Fruit fly (Drosophila melanogaster) whole organism, pupa: ENCODE results near the gene Nna1.

ENCODE experiments used
- CG10348 ChIP-seq: fragments of 200-800 bp; sonication (Bioruptor generic); IDR thresholded peaks from 2 replicates; pipeline ENCODE4 v1.3.6; 2022; ENCODE audit warnings: missing biosample characterization, missing genetic modification characterization
- CG12605 ChIP-seq: fragments of 200-800 bp; sonication (Bioruptor generic); IDR thresholded peaks from 2 replicates; pipeline ENCODE4 v1.3.6; 2022; ENCODE audit warnings: missing biosample characterization, missing genetic modification characterization
- CG13204 ChIP-seq: fragments of 200-800 bp; sonication (Bioruptor generic); optimal IDR thresholded peaks from 2 replicates; lab custom pipeline; 2018; ENCODE audit warnings: missing biosample characterization, mild to moderate bottlenecking, missing genetic modification characterization, moderate library complexity
- CG14655 ChIP-seq: fragments of 200-800 bp; sonication (Bioruptor generic); optimal IDR thresholded peaks from 3 replicates; lab custom pipeline; 2017; ENCODE audit warnings: mild to moderate bottlenecking, missing biosample characterization, missing genetic modification reagents, missing genetic modification characterization
- CG15710 ChIP-seq: fragments of 200-800 bp; sonication (Bioruptor generic); optimal IDR thresholded peaks from 2 replicates; lab custom pipeline; 2018; ENCODE audit warnings: missing biosample characterization, mild to moderate bottlenecking, missing genetic modification characterization, moderate library complexity
- CG17806 ChIP-seq: fragments of 200-800 bp; sonication (Bioruptor generic); optimal IDR thresholded peaks from 2 replicates; lab custom pipeline; 2018; ENCODE audit warnings: missing biosample characterization, mild to moderate bottlenecking, missing genetic modification characterization, moderate library complexity
- CG32121 ChIP-seq: fragments of 200-800 bp; sonication (Bioruptor generic); IDR thresholded peaks from 2 replicates; pipeline ENCODE4 v1.3.6; 2022; ENCODE audit warnings: missing biosample characterization, missing genetic modification characterization
- CG34367 ChIP-seq: fragments of 200-800 bp; sonication (Bioruptor generic); optimal IDR thresholded peaks from 2 replicates; lab custom pipeline; 2018; ENCODE audit warnings: missing biosample characterization, mild to moderate bottlenecking, missing genetic modification characterization
- CG4496 ChIP-seq: fragments of 200-800 bp; sonication (Bioruptor generic); IDR thresholded peaks from 3 replicates; pipeline ENCODE4 v1.3.6; 2022; ENCODE audit warnings: missing biosample characterization, missing genetic modification characterization
- CG8159 ChIP-seq: fragments of 200-800 bp; sonication (Bioruptor generic); optimal IDR thresholded peaks from 3 replicates; lab custom pipeline; 2018; ENCODE audit warnings: missing biosample characterization, mild to moderate bottlenecking, missing genetic modification characterization, moderate library complexity
- CG8301 ChIP-seq: fragments of 200-800 bp; sonication (Bioruptor generic); optimal IDR thresholded peaks from 2 replicates; lab custom pipeline; 2018; ENCODE audit warnings: missing biosample characterization, mild to moderate bottlenecking, missing genetic modification characterization
- CG9948 ChIP-seq: fragments of 200-800 bp; sonication (Bioruptor generic); optimal IDR thresholded peaks from 2 replicates; lab custom pipeline; 2018; ENCODE audit warnings: missing biosample characterization, mild to moderate bottlenecking, missing genetic modification characterization, moderate library complexity
- D1 ChIP-seq: fragments of 200-800 bp; sonication (Bioruptor generic); optimal IDR thresholded peaks from 2 replicates; lab custom pipeline; 2018; ENCODE audit warnings: missing biosample characterization, mild to moderate bottlenecking, missing genetic modification characterization, moderate library complexity
- EcR ChIP-seq: fragments of 200-800 bp; sonication (Bioruptor generic); optimal IDR thresholded peaks from 3 replicates; lab custom pipeline; 2019; ENCODE audit warnings: missing biosample characterization, missing genetic modification characterization, mild to moderate bottlenecking, moderate library complexity, missing genetic modification reagents
- Ets98B ChIP-seq: fragments of 200-800 bp; sonication (Bioruptor generic); IDR thresholded peaks from 2 replicates; pipeline ENCODE4 v1.3.6; 2022; ENCODE audit warnings: missing biosample characterization, missing genetic modification characterization
- Pif1A ChIP-seq: fragments of 200-800 bp; sonication (Bioruptor generic); optimal IDR thresholded peaks from 3 replicates; lab custom pipeline; 2016; ENCODE audit warnings: missing biosample characterization, missing genetic modification characterization
- Pif1B ChIP-seq: fragments of 200-800 bp; sonication (Bioruptor generic); optimal IDR thresholded peaks from 3 replicates; lab custom pipeline; 2016; ENCODE audit warnings: missing biosample characterization, missing genetic modification characterization
- Snoo ChIP-seq: fragments of 200-800 bp; sonication (Bioruptor generic); optimal IDR thresholded peaks from 3 replicates; lab custom pipeline; 2017; ENCODE audit warnings: missing biosample characterization, mild to moderate bottlenecking, missing genetic modification characterization, inconsistent platforms
- fd96Ca ChIP-seq: fragments of 200-800 bp; sonication (Bioruptor generic); IDR thresholded peaks from 3 replicates; pipeline ENCODE4 v1.3.6; 2022; ENCODE audit warnings: missing biosample characterization, missing genetic modification characterization
- gl ChIP-seq: fragments of 200-800 bp; sonication (Bioruptor generic); optimal IDR thresholded peaks from 2 replicates; lab custom pipeline; 2018; ENCODE audit warnings: missing biosample characterization, mild to moderate bottlenecking, missing genetic modification characterization
- rn ChIP-seq: fragments of 200-800 bp; sonication (Bioruptor generic); IDR thresholded peaks from 2 replicates; pipeline ENCODE4 v1.3.6; 2022; ENCODE audit warnings: missing biosample characterization, missing genetic modification characterization

Nna1 gene

DNA sequence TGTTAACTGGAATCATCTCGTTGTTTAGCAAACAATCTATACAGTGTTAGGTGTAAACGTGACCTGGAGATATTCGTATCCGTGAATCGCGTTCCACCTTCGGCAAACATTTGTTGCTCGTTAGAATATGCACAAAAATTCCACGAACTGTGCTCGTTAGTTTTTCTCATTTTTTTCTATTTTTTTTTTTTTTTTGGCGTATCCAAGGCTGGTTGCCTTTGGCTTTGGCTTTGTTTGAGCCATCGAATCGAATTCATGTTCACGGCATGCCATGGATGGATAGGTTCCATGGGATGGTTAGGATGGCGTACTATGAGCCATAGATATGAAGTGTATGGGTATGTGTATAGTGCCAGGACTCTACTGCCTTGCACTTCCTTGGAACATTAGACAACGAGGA is 7.6 kb downstream of the Nna1 start:
- TF ChIP-seq Pif1A (GFP tag; lab: Kevin White, UChicago) (no peak), CG15710 (tag; lab: Kevin White, UChicago) (no peak), D1 (tag; lab: Kevin White, UChicago) (no peak), CG17806 (tag; lab: Kevin White, UChicago) (no peak), Pif1B (GFP tag; lab: Kevin White, UChicago) (no peak), EcR (no peak), CG14655 (no peak), CG8159 (tag; lab: Kevin White, UChicago) (no peak), Ets98B (GFP tag; lab: Robert Waterston, UW) (no peak), CG10348 (GFP tag; lab: Robert Waterston, UW) (no peak), CG13204 (GFP tag; lab: Kevin White, UChicago) (no peak), CG8301 (no peak), rn (no peak), gl (tag; lab: Kevin White, UChicago) (no peak), fd96Ca (no peak), CG12605 (GFP tag; lab: Robert Waterston, UW) (no peak), CG9948 (no peak), CG32121 (GFP tag; lab: Robert Waterston, UW) (no peak)

DNA sequence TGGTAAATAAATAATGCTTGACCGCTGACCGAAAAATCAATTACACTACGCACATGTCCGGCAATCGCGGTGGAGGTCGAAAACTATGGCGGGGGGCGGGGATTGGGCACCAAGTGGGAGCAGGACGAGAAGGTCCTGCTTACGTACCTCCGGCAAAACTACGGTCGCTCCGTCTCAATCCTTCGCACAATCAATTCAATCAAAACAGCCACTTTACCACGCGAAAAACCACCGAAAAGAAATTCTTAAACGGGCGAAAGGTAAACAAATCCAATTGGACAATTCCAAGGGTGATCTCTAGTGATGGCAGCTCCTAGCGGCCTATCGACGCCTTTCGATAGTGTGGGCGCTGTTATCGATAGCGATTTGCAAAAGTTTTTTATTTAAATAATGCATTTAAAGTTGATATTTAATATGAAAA is 25.9 kb downstream of the Nna1 start, which contains the start of gene Nadsyn:
Gene Nadsyn (minus strand): TSS at position 304 of the 421 bp plus-strand sequence.
- TF ChIP-seq Pif1B (GFP tag; lab: Kevin White, UChicago) (no peak), Snoo (tag; lab: Kevin White, UChicago) (no peak), CG9948 (no peak), Ets98B (GFP tag; lab: Robert Waterston, UW) (no peak), fd96Ca (no peak), D1 (tag; lab: Kevin White, UChicago) (no peak)

DNA sequence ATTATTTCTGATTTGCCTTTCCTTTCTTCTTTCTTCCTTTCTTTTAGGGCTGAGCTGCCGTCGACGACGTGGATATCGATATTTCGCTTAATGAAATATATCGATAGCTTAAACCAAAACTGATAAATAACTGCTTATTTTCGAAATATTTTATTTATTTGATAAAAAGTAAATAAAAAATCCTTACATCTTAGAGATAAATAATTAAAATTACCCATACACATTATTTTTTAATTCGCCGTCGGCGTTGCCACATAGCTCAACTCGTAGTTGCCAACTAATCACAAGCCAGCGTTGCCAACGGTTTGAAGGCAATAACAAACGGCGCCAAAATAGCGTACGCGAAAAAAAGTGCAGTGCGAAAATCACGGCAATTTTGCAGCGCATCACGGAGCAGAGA is 29.8 kb downstream of the Nna1 start, which contains the start of the genes Mrgn1 and mus101:
Gene Mrgn1 (minus strand): TSS at position 44 of the 400 bp plus-strand sequence.
Gene mus101 (plus strand): TSS at position 313 of the 400 bp plus-strand sequence.
- TF ChIP-seq D1 (tag; lab: Kevin White, UChicago), result no peak
- TF ChIP-seq CG34367 (tag; lab: Kevin White, UChicago), result no peak
- no peak for TF ChIP-seq Pif1B (GFP tag; lab: Kevin White, UChicago)
- no peak for TF ChIP-seq fd96Ca
- TF ChIP-seq gl (tag; lab: Kevin White, UChicago), result no peak
- no peak for TF ChIP-seq CG32121 (GFP tag; lab: Robert Waterston, UW)

- TF ChIP-seq Ets98B (GFP tag; lab: Robert Waterston, UW) (peak; percentile 32), EcR (no peak), CG13204 (GFP tag; lab: Kevin White, UChicago) (no peak), Pif1A (GFP tag; lab: Kevin White, UChicago) (no peak), Snoo (tag; lab: Kevin White, UChicago) (no peak), D1 (tag; lab: Kevin White, UChicago) (no peak), fd96Ca (no peak), CG4496 (GFP tag; lab: Robert Waterston, UW) (peak; percentile 52; the same call in 2 of the 3 replicates), CG34367 (tag; lab: Kevin White, UChicago) (no peak), gl (tag; lab: Kevin White, UChicago) (no peak), Pif1B (GFP tag; lab: Kevin White, UChicago) (no peak), rn (no peak), CG17806 (tag; lab: Kevin White, UChicago) (peak; percentile 8), CG12605 (GFP tag; lab: Robert Waterston, UW) (no peak), CG8301 (no peak), CG15710 (tag; lab: Kevin White, UChicago) (peak; percentile 13), CG8159 (tag; lab: Kevin White, UChicago) (no peak), CG10348 (GFP tag; lab: Robert Waterston, UW) (no peak), CG14655 (no peak), CG32121 (GFP tag; lab: Robert Waterston, UW) (peak; percentile 46), CG9948 (peak; percentile 36)
- TF ChIP-seq, all 21 proteins: peak for 6
Observed at dm6 chrX:13734866-13735265, 42.8 kb downstream of the Nna1 start.

- no peak for TF ChIP-seq CG4496 (GFP tag; lab: Robert Waterston, UW)
- no peak for TF ChIP-seq D1 (tag; lab: Kevin White, UChicago)
- TF ChIP-seq EcR, result no peak
- TF ChIP-seq CG12605 (GFP tag; lab: Robert Waterston, UW), result no peak
- no peak for TF ChIP-seq fd96Ca
- no peak for TF ChIP-seq Snoo (tag; lab: Kevin White, UChicago)
- no peak for TF ChIP-seq CG8301
- TF ChIP-seq CG14655, result no peak
- no peak for TF ChIP-seq CG15710 (tag; lab: Kevin White, UChicago)
- no peak for TF ChIP-seq Pif1A (GFP tag; lab: Kevin White, UChicago)
- no peak for TF ChIP-seq gl (tag; lab: Kevin White, UChicago)
- no peak for TF ChIP-seq CG10348 (GFP tag; lab: Robert Waterston, UW)
- TF ChIP-seq rn, result no peak
- no peak for TF ChIP-seq CG8159 (tag; lab: Kevin White, UChicago)
- no peak for TF ChIP-seq CG32121 (GFP tag; lab: Robert Waterston, UW)
- no peak for TF ChIP-seq Ets98B (GFP tag; lab: Robert Waterston, UW)
Observed at dm6 chrX:13735322-13736173, 43.5 kb downstream of the Nna1 start.

dm6 chrX:13736174-13736482 is 44.0 kb downstream of the Nna1 start, which contains the start of gene g:
TSS of gene g (minus strand) at chrX:13736278.
- TF ChIP-seq EcR (no peak), CG12605 (GFP tag; lab: Robert Waterston, UW) (0 out of 2 replicates have a peak, but pooled peaks have one; percentile 12), CG8301 (no peak), Ets98B (GFP tag; lab: Robert Waterston, UW) (no peak), Snoo (tag; lab: Kevin White, UChicago) (no peak), CG4496 (GFP tag; lab: Robert Waterston, UW) (peak; percentile 55; the same call in 2 of the 3 replicates), CG32121 (GFP tag; lab: Robert Waterston, UW) (peak; percentile 26; the same call in 1 of the 2 replicates), CG13204 (GFP tag; lab: Kevin White, UChicago) (no peak)
- TF ChIP-seq, all 21 proteins: peak for 3
